Worm (Caenorhabditis elegans): Measurements from ENCODE around the gene bir-1.

ce11 chrV:11649254-11649653 is 5.0 kb downstream of the bir-1 start:
- TF ChIP-seq snpc-1.2 (GFP tag; IDR thresholded peaks at IDR 0.05): no peak
- TF ChIP-seq nhr-237 (tag; optimal IDR thresholded peaks at IDR 0.05): no peak
- no peak for TF ChIP-seq zfp-3 (GFP tag; conservative IDR thresholded peaks at IDR 0.05)
- no peak for TF ChIP-seq nhr-11 (tag; optimal IDR thresholded peaks at IDR 0.05)
- no peak for TF ChIP-seq unc-62 (GFP tag; optimal IDR thresholded peaks at IDR 0.05 in 1 of 2)
- TF ChIP-seq unc-62 (tag; optimal IDR thresholded peaks at IDR 0.05): no peak
- TF ChIP-seq nhr-6 (tag; optimal IDR thresholded peaks at IDR 0.05): no peak
- TF ChIP-seq fkh-10 (GFP tag; optimal IDR thresholded peaks at IDR 0.05): no peak
- TF ChIP-seq Y75B8A.6 (GFP tag; IDR thresholded peaks at IDR 0.05): no peak

Measured in whole organism, L4 larva.